Fruit fly (Drosophila melanogaster) whole organism, embryonic: Measurements from ENCODE around the gene Arc42.

Experiments
- Atf3 ChIP-seq: fragments of 200-800 bp; sonication (Bioruptor generic); optimal IDR thresholded peaks from 3 replicates; lab custom pipeline; 2016; ENCODE audit warnings: missing biosample characterization, missing genetic modification characterization
- BEAF-32 ChIP-seq: fragments of 200-800 bp; sonication (Bioruptor generic); optimal IDR thresholded peaks from 3 replicates; lab custom pipeline; 2017; ENCODE audit warnings: missing biosample characterization, missing genetic modification characterization, mild to moderate bottlenecking, moderate library complexity, missing genetic modification reagents
- Bdp1 ChIP-seq: fragments of 200-800 bp; sonication (Bioruptor generic); optimal IDR thresholded peaks from 3 replicates; lab custom pipeline; 2016; ENCODE audit warnings: missing biosample characterization, missing genetic modification characterization
- Bteb2 ChIP-seq: fragments of 200-800 bp; sonication (Bioruptor generic); optimal IDR thresholded peaks from 2 replicates; lab custom pipeline; 2016; ENCODE audit warnings: missing biosample characterization, missing genetic modification characterization
- C15 ChIP-seq: fragments of 200-800 bp; sonication (Bioruptor generic); IDR thresholded peaks from 3 replicates; pipeline ENCODE4 v1.3.6; 2022; ENCODE audit warnings: missing biosample characterization, missing genetic modification characterization
- CG10209 ChIP-seq: fragments of 200-800 bp; sonication (Bioruptor generic); optimal IDR thresholded peaks from 3 replicates; lab custom pipeline; 2017; ENCODE audit warnings: missing biosample characterization, mild to moderate bottlenecking, missing genetic modification characterization, missing genetic modification reagents
- CG12071 ChIP-seq: fragments of 200-800 bp; sonication (Bioruptor generic); optimal IDR thresholded peaks from 3 replicates; lab custom pipeline; 2018; ENCODE audit warnings: missing biosample characterization, mild to moderate bottlenecking, missing genetic modification characterization
- CG12391 ChIP-seq: fragments of 200-800 bp; sonication (Bioruptor generic); optimal IDR thresholded peaks from 3 replicates; lab custom pipeline; 2018; ENCODE audit warnings: missing biosample characterization, mild to moderate bottlenecking, missing genetic modification characterization, moderate library complexity
- CG12769 ChIP-seq: fragments of 200-800 bp; sonication (Bioruptor generic); optimal IDR thresholded peaks from 2 replicates; lab custom pipeline; 2019; ENCODE audit warnings: missing biosample characterization, mild to moderate bottlenecking, missing genetic modification characterization, moderate library complexity
- CG13123 ChIP-seq: fragments of 200-800 bp; sonication (Bioruptor generic); optimal IDR thresholded peaks from 2 replicates; lab custom pipeline; 2016; ENCODE audit warnings: missing biosample characterization, missing genetic modification characterization
- CG13775 ChIP-seq: fragments of 200-800 bp; sonication (Bioruptor generic); optimal IDR thresholded peaks from 3 replicates; lab custom pipeline; 2017; ENCODE audit warnings: missing biosample characterization, mild to moderate bottlenecking, missing genetic modification characterization
- CG15696 ChIP-seq: fragments of 200-800 bp; sonication (Bioruptor generic); optimal IDR thresholded peaks from 2 replicates; lab custom pipeline; 2019; ENCODE audit warnings: missing biosample characterization, mild to moderate bottlenecking, missing genetic modification characterization, moderate library complexity
- CG16779 ChIP-seq: fragments of 200-800 bp; sonication (Bioruptor generic); IDR thresholded peaks from 2 replicates; pipeline ENCODE4 v1.3.6; 2022; ENCODE audit warnings: missing biosample characterization, missing genetic modification characterization
- CG2889 ChIP-seq: fragments of 200-800 bp; sonication (Bioruptor generic); IDR thresholded peaks from 3 replicates; pipeline ENCODE4 v1.3.6; 2022; ENCODE audit warnings: missing biosample characterization, missing genetic modification characterization
- CG4328 ChIP-seq: fragments of 200-800 bp; sonication (Bioruptor generic); optimal IDR thresholded peaks from 3 replicates; lab custom pipeline; 2017; ENCODE audit warnings: missing biosample characterization, missing genetic modification reagents, missing genetic modification characterization
- CG5180 ChIP-seq: fragments of 200-800 bp; sonication (Bioruptor generic); optimal IDR thresholded peaks from 3 replicates; lab custom pipeline; 2017; ENCODE audit warnings: missing biosample characterization, missing genetic modification characterization, mild to moderate bottlenecking, moderate library complexity, missing genetic modification reagents
- CG5953 ChIP-seq: fragments of 200-800 bp; sonication (Bioruptor generic); IDR thresholded peaks from 2 replicates; pipeline ENCODE4 v1.3.6; 2022; ENCODE audit warnings: missing biosample characterization, missing genetic modification characterization
- CG6654 ChIP-seq: fragments of 200-800 bp; sonication (Bioruptor generic); optimal IDR thresholded peaks from 2 replicates; lab custom pipeline; 2017; ENCODE audit warnings: missing biosample characterization, mild to moderate bottlenecking, missing genetic modification characterization
- CG7357 ChIP-seq: fragments of 200-800 bp; sonication (Bioruptor generic); IDR thresholded peaks from 3 replicates; pipeline ENCODE4 v1.3.6; 2022; ENCODE audit warnings: missing biosample characterization, missing genetic modification characterization
- CG7786 ChIP-seq: fragments of 200-800 bp; sonication (Bioruptor generic); optimal IDR thresholded peaks from 2 replicates; lab custom pipeline; 2016; ENCODE audit warnings: missing biosample characterization, missing genetic modification characterization
- CG7963 ChIP-seq: fragments of 200-800 bp; sonication (Bioruptor generic); IDR thresholded peaks from 3 replicates; pipeline ENCODE4 v1.3.6; 2022; ENCODE audit warnings: missing biosample characterization, missing genetic modification characterization; ENCODE audit not compliant: partially characterized antibody
- CG8089 ChIP-seq: fragments of 200-800 bp; sonication (Bioruptor generic); optimal IDR thresholded peaks from 3 replicates; lab custom pipeline; 2016; ENCODE audit warnings: missing biosample characterization, missing genetic modification characterization
- CG8765 ChIP-seq: fragments of 200-800 bp; sonication (Bioruptor generic); IDR thresholded peaks from 2 replicates; pipeline ENCODE4 v1.3.6; 2022; ENCODE audit warnings: missing biosample characterization, missing genetic modification characterization
- CG8944 ChIP-seq: fragments of 200-800 bp; sonication (Bioruptor generic); optimal IDR thresholded peaks from 3 replicates; lab custom pipeline; 2016; ENCODE audit warnings: missing biosample characterization, missing genetic modification characterization
- Chrac-16 ChIP-seq: fragments of 200-800 bp; sonication (Bioruptor generic); optimal IDR thresholded peaks from 3 replicates; lab custom pipeline; 2016; ENCODE audit warnings: missing biosample characterization, missing genetic modification characterization
- D19A ChIP-seq: fragments of 200-800 bp; optimal IDR thresholded peaks from 3 replicates; lab custom pipeline; 2019; ENCODE audit warnings: missing biosample characterization, mild to moderate bottlenecking, missing genetic modification characterization, moderate library complexity
- Dad ChIP-seq: fragments of 200-800 bp; sonication (Bioruptor generic); optimal IDR thresholded peaks from 3 replicates; lab custom pipeline; 2016; ENCODE audit warnings: missing biosample characterization, missing genetic modification characterization
- Dbx ChIP-seq: fragments of 200-800 bp; sonication (Bioruptor generic); IDR thresholded peaks from 3 replicates; pipeline ENCODE4 v1.3.6; 2022; ENCODE audit warnings: missing biosample characterization, missing genetic modification characterization
- Dll ChIP-seq: fragments of 200-800 bp; sonication (Bioruptor generic); IDR thresholded peaks from 4 replicates; pipeline ENCODE4 v1.3.6; 2022; ENCODE audit warnings: missing biosample characterization, missing genetic modification characterization; ENCODE audit not compliant: partially characterized antibody
- Hey ChIP-seq: fragments of 200-800 bp; sonication (Bioruptor generic); optimal IDR thresholded peaks from 3 replicates; lab custom pipeline; 2018; ENCODE audit warnings: missing biosample characterization, mild to moderate bottlenecking, missing genetic modification characterization
- Sry-β ChIP-seq: fragments of 200-800 bp; sonication (Bioruptor generic); optimal IDR thresholded peaks from 2 replicates; lab custom pipeline; 2018; ENCODE audit warnings: missing biosample characterization, mild to moderate bottlenecking, missing genetic modification characterization, moderate library complexity
- TFAM ChIP-seq: fragments of 200-800 bp; sonication (Bioruptor generic); optimal IDR thresholded peaks from 2 replicates; lab custom pipeline; 2017; ENCODE audit warnings: missing biosample characterization, missing genetic modification characterization, inconsistent platforms
- ap ChIP-seq: fragments of 200-800 bp; sonication (Bioruptor generic); IDR thresholded peaks from 2 replicates; pipeline ENCODE4 v1.3.6; 2022; ENCODE audit warnings: missing biosample characterization, missing genetic modification characterization
- ato ChIP-seq: fragments of 200-800 bp; sonication (Bioruptor generic); IDR thresholded peaks from 2 replicates; pipeline ENCODE4 v1.3.6; 2022; ENCODE audit warnings: missing biosample characterization, missing genetic modification characterization; ENCODE audit not compliant: partially characterized antibody
- ftz-f1 ChIP-seq: fragments of 200-800 bp; sonication (Bioruptor generic); optimal IDR thresholded peaks from 2 replicates; lab custom pipeline; 2016; ENCODE audit warnings: missing biosample characterization, missing genetic modification characterization
- gro ChIP-seq: fragments of 200-800 bp; sonication (Bioruptor generic); optimal IDR thresholded peaks from 2 replicates; lab custom pipeline; 2016; ENCODE audit warnings: missing biosample characterization, missing genetic modification characterization
- h ChIP-seq: fragments of >200 bp; optimal IDR thresholded peaks from 2 replicates; lab custom pipeline; 2017
- jing ChIP-seq: fragments of 200-800 bp; sonication (Bioruptor generic); optimal IDR thresholded peaks from 2 replicates; lab custom pipeline; 2018; ENCODE audit warnings: missing biosample characterization, mild to moderate bottlenecking, missing genetic modification characterization
- lilli ChIP-seq: fragments of 200-800 bp; sonication (Bioruptor generic); optimal IDR thresholded peaks from 3 replicates; lab custom pipeline; 2016; ENCODE audit warnings: missing biosample characterization, missing genetic modification characterization
- lov ChIP-seq, 2 experiments: fragments of 200-800 bp in 1 of 2; fragments of >200 bp in 1 of 2; sonication (Bioruptor generic) in 1 of 2; IDR thresholded peaks in 1 of 2; optimal IDR thresholded peaks in 1 of 2; 2 replicates in 1 of 2; 3 replicates in 1 of 2; pipeline versions ENCODE4 v1.3.6 to Lab custom; 2017 to 2022; ENCODE audit warnings: missing biosample characterization in 1 of 2, missing genetic modification characterization in 1 of 2
- nerfin-1 ChIP-seq: fragments of 200-800 bp; sonication (Bioruptor generic); optimal IDR thresholded peaks from 3 replicates; lab custom pipeline; 2019; ENCODE audit warnings: missing biosample characterization, mild to moderate bottlenecking, missing genetic modification characterization, moderate library complexity
- oc ChIP-seq: fragments of 200-800 bp; sonication (Bioruptor generic); optimal IDR thresholded peaks from 2 replicates; lab custom pipeline; 2018; ENCODE audit warnings: missing biosample characterization, mild to moderate bottlenecking, missing genetic modification characterization, moderate library complexity
- pan ChIP-seq, 4 experiments: fragments of >200 bp in 3 of 4; fragments of 200-800 bp in 1 of 4; sonication (Bioruptor generic) in 1 of 4; optimal IDR thresholded peaks in 3 of 4; IDR thresholded peaks in 1 of 4; 2 replicates each; pipeline versions ENCODE4 v1.3.6 to Lab custom; 2017 to 2022; ENCODE audit warnings: missing biosample characterization in 2 of 4, missing genetic modification characterization in 2 of 4, mixed read lengths in 1 of 4
- sisA ChIP-seq: fragments of 200-800 bp; sonication (Bioruptor generic); IDR thresholded peaks from 2 replicates; pipeline ENCODE4 v1.3.6; 2022; ENCODE audit warnings: missing biosample characterization, missing genetic modification characterization
- sna ChIP-seq: fragments of 200-800 bp; sonication (Bioruptor generic); IDR thresholded peaks from 2 replicates; pipeline ENCODE4 v1.3.6; 2022; ENCODE audit warnings: missing biosample characterization, missing genetic modification characterization; ENCODE audit not compliant: partially characterized antibody
- stwl ChIP-seq: fragments of 200-800 bp; sonication (Bioruptor generic); optimal IDR thresholded peaks from 3 replicates; lab custom pipeline; 2018; ENCODE audit warnings: missing biosample characterization, mild to moderate bottlenecking, missing genetic modification characterization, moderate library complexity
- toy ChIP-seq: fragments of 200-800 bp; sonication (Bioruptor generic); IDR thresholded peaks from 2 replicates; pipeline ENCODE4 v1.3.6; 2022; ENCODE audit warnings: missing biosample characterization, missing genetic modification characterization
- tup ChIP-seq: fragments of 200-800 bp; sonication (Bioruptor generic); optimal IDR thresholded peaks from 2 replicates; lab custom pipeline; 2016; ENCODE audit warnings: missing biosample characterization, mild to moderate bottlenecking, missing genetic modification characterization, moderate library complexity
- zen ChIP-seq: fragments of 200-800 bp; sonication (Bioruptor generic); optimal IDR thresholded peaks from 3 replicates; lab custom pipeline; 2018; ENCODE audit warnings: missing biosample characterization, mild to moderate bottlenecking, missing genetic modification characterization, moderate library complexity

Arc42 gene

dm6 chr3R:19892046-19892445 is 14.5 kb downstream of the Arc42 start (continued):
- TF ChIP-seq BEAF-32 (no peak), Hey (no peak), CG7786 (GFP tag; lab: Kevin White, UChicago) (peak; percentile 68), CG12071 (GFP tag; lab: Kevin White, UChicago) (peak; percentile 78), CG15696 (tag; lab: Kevin White, UChicago) (peak; percentile 58), toy (GFP tag; lab: Robert Waterston, UW) (0 out of 2 replicates have a peak, but pooled peaks have one; percentile 8), stwl (tag; lab: Kevin White, UChicago) (no peak), CG7963 (GFP tag; lab: Robert Waterston, UW) (peak; percentile 34; the same call in 1 of the 3 replicates), CG5953 (GFP tag; lab: Robert Waterston, UW) (no peak), oc (tag; lab: Kevin White, UChicago) (no peak), tup (GFP tag; lab: Kevin White, UChicago) (no peak), CG6654 (GFP tag; lab: Kevin White, UChicago) (peak; percentile 42), h (no peak), CG13123 (GFP tag; lab: Kevin White, UChicago) (no peak), Bteb2 (GFP tag; lab: Kevin White, UChicago) (peak; percentile 3), Sry-β (GFP tag; lab: Kevin White, UChicago) (peak; percentile 8), CG12769 (tag; lab: Kevin White, UChicago) (peak; percentile 86), Dad (peak; percentile 71), ato (GFP tag; lab: Robert Waterston, UW) (0 out of 2 replicates have a peak, but pooled peaks have one; percentile 38), Atf3 (GFP tag; lab: Kevin White, UChicago) (peak; percentile 32), CG5180 (peak; percentile 21), lilli (peak; percentile 75), sna (GFP tag; lab: Robert Waterston, UW) (no peak), pan (optimal IDR thresholded peaks at IDR 0.05; lab: Kevin White, UChicago) (no peak), pan (GFP tag; optimal IDR thresholded peaks at IDR 0.05 in 1 of 2, IDR thresholded peaks at IDR 0.05 in 1 of 2) (peak in 1 of 2 experiments; percentile 84), CG7357 (GFP tag; lab: Robert Waterston, UW) (peak; percentile 67; the same call in 2 of the 3 replicates), CG8765 (GFP tag; lab: Robert Waterston, UW) (no peak), CG8944 (GFP tag; lab: Kevin White, UChicago) (peak; percentile 57), CG13775 (GFP tag; lab: Kevin White, UChicago) (peak; percentile 41), gro (GFP tag; lab: Kevin White, UChicago) (peak; percentile 26), Dbx (peak; percentile 66; the same call in 1 of the 3 replicates), sisA (GFP tag; lab: Robert Waterston, UW) (peak; percentile 71), CG12391 (tag; lab: Kevin White, UChicago) (peak; percentile 65), ap (GFP tag; lab: Robert Waterston, UW) (peak; percentile 57), ftz-f1 (no peak), zen (no peak), Chrac-16 (GFP tag; lab: Kevin White, UChicago) (peak; percentile 42), CG16779 (GFP tag; lab: Robert Waterston, UW) (no peak), CG8089 (GFP tag; lab: Kevin White, UChicago) (peak; percentile 31), lov (optimal IDR thresholded peaks at IDR 0.05; lab: Kevin White, UChicago) (no peak), lov (GFP tag; IDR thresholded peaks at IDR 0.05; lab: Robert Waterston, UW) (0 out of 3 replicates have a peak, but pooled peaks have one; percentile 47), CG10209 (GFP tag; lab: Kevin White, UChicago) (peak; percentile 59), Bdp1 (peak; percentile 12), C15 (GFP tag; lab: Robert Waterston, UW) (no peak), D19A (tag; lab: Kevin White, UChicago) (peak; percentile 67), CG2889 (GFP tag; lab: Robert Waterston, UW) (no peak), nerfin-1 (tag; lab: Kevin White, UChicago) (peak; percentile 59), TFAM (no peak), Dll (GFP tag; lab: Robert Waterston, UW) (0 out of 4 replicates have a peak, but pooled peaks have one; percentile 20), CG4328 (peak; percentile 65), jing (GFP tag; lab: Kevin White, UChicago) (peak; percentile 41)
